Fruit fly (Drosophila melanogaster): Measurements from ENCODE around the gene CG1428.

CG1428 gene

dm6 chr2L:21886260-21886659, 19.8 kb upstream of the CG1428 start:
- no peak for TF ChIP-seq fd96Ca (GFP tag; IDR thresholded peaks at IDR 0.05)
- TF ChIP-seq EcR (GFP tag; optimal IDR thresholded peaks at IDR 0.05) = no peak
- no peak for TF ChIP-seq Pif1B (GFP tag; optimal IDR thresholded peaks at IDR 0.05)
- no peak for TF ChIP-seq CG9948 (tag; optimal IDR thresholded peaks at IDR 0.05)
- no peak for TF ChIP-seq Pif1A (GFP tag; optimal IDR thresholded peaks at IDR 0.05)
- TF ChIP-seq D1 (tag; optimal IDR thresholded peaks at IDR 0.05) = no peak
- no peak for TF ChIP-seq rn (GFP tag; IDR thresholded peaks at IDR 0.05)
- no peak for TF ChIP-seq CG8159 (tag; optimal IDR thresholded peaks at IDR 0.05)
- TF ChIP-seq CG15710 (tag; optimal IDR thresholded peaks at IDR 0.05) = no peak

dm6 chr2L:21887582-21887981, 18.5 kb upstream of the CG1428 start:
- no peak for TF ChIP-seq Pif1B (GFP tag; optimal IDR thresholded peaks at IDR 0.05)
- TF ChIP-seq CG15710 (tag; optimal IDR thresholded peaks at IDR 0.05) = no peak
- no peak for TF ChIP-seq EcR (GFP tag; optimal IDR thresholded peaks at IDR 0.05)
- TF ChIP-seq gl (tag; optimal IDR thresholded peaks at IDR 0.05) = no peak
- TF ChIP-seq CG34367 (tag; optimal IDR thresholded peaks at IDR 0.05) = no peak

dm6 chr2L:21890205-21890604, 15.9 kb upstream of the CG1428 start:
- TF ChIP-seq gl (tag; optimal IDR thresholded peaks at IDR 0.05) (no peak), fd96Ca (GFP tag; IDR thresholded peaks at IDR 0.05) (no peak), CG13204 (GFP tag; optimal IDR thresholded peaks at IDR 0.05) (no peak), CG17806 (tag; optimal IDR thresholded peaks at IDR 0.05) (no peak), CG15710 (tag; optimal IDR thresholded peaks at IDR 0.05) (no peak), rn (GFP tag; IDR thresholded peaks at IDR 0.05) (no peak), CG4496 (GFP tag; IDR thresholded peaks at IDR 0.05) (no peak), CG8301 (tag; optimal IDR thresholded peaks at IDR 0.05) (no peak), Snoo (tag; optimal IDR thresholded peaks at IDR 0.05) (no peak), CG9948 (tag; optimal IDR thresholded peaks at IDR 0.05) (no peak), CG14655 (GFP tag; optimal IDR thresholded peaks at IDR 0.05) (no peak), Ets98B (GFP tag; IDR thresholded peaks at IDR 0.05) (no peak), CG32121 (GFP tag; IDR thresholded peaks at IDR 0.05) (no peak), CG10348 (GFP tag; IDR thresholded peaks at IDR 0.05) (no peak), EcR (GFP tag; optimal IDR thresholded peaks at IDR 0.05) (no peak), CG34367 (tag; optimal IDR thresholded peaks at IDR 0.05) (no peak), Pif1A (GFP tag; optimal IDR thresholded peaks at IDR 0.05) (no peak), Pif1B (GFP tag; optimal IDR thresholded peaks at IDR 0.05) (no peak), D1 (tag; optimal IDR thresholded peaks at IDR 0.05) (no peak), CG8159 (tag; optimal IDR thresholded peaks at IDR 0.05) (no peak)

- TF ChIP-seq Ets98B (GFP tag; IDR thresholded peaks at IDR 0.05) = no peak
- TF ChIP-seq CG4496 (GFP tag; IDR thresholded peaks at IDR 0.05) = no peak
Measured at dm6 chr2L:21896046-21896445, 10.0 kb upstream of the CG1428 start.

- TF ChIP-seq gl (tag; optimal IDR thresholded peaks at IDR 0.05) = no peak
- TF ChIP-seq fd96Ca (GFP tag; IDR thresholded peaks at IDR 0.05) = no peak
- no peak for TF ChIP-seq CG13204 (GFP tag; optimal IDR thresholded peaks at IDR 0.05)
- no peak for TF ChIP-seq CG15710 (tag; optimal IDR thresholded peaks at IDR 0.05)
- no peak for TF ChIP-seq CG14655 (GFP tag; optimal IDR thresholded peaks at IDR 0.05)
- no peak for TF ChIP-seq EcR (GFP tag; optimal IDR thresholded peaks at IDR 0.05)
- no peak for TF ChIP-seq CG8301 (tag; optimal IDR thresholded peaks at IDR 0.05)
- TF ChIP-seq Pif1B (GFP tag; optimal IDR thresholded peaks at IDR 0.05) = no peak
- no peak for TF ChIP-seq Pif1A (GFP tag; optimal IDR thresholded peaks at IDR 0.05)
Measured at dm6 chr2L:21898189-21898588, 7.9 kb upstream of the CG1428 start, which contains the start of gene CG11629. CG11629 (minus strand) TSS chr2L:21898289.

dm6 chr2L:21899001-21899715, 6.9 kb upstream of the CG1428 start:
- TF ChIP-seq D1 (tag; optimal IDR thresholded peaks at IDR 0.05) = no peak
- no peak for TF ChIP-seq CG17806 (tag; optimal IDR thresholded peaks at IDR 0.05)
- TF ChIP-seq Pif1A (GFP tag; optimal IDR thresholded peaks at IDR 0.05) = no peak
- no peak for TF ChIP-seq EcR (GFP tag; optimal IDR thresholded peaks at IDR 0.05)
- TF ChIP-seq CG12605 (GFP tag; IDR thresholded peaks at IDR 0.05) = peak; percentile 54; the same call in 1 of the 2 replicates
- no peak for TF ChIP-seq CG4496 (GFP tag; IDR thresholded peaks at IDR 0.05)
- no peak; the same call in 1 of the 2 replicates for TF ChIP-seq Ets98B (GFP tag; IDR thresholded peaks at IDR 0.05)
- TF ChIP-seq Pif1B (GFP tag; optimal IDR thresholded peaks at IDR 0.05) = no peak
- peak; percentile 72 for TF ChIP-seq fd96Ca (GFP tag; IDR thresholded peaks at IDR 0.05)
- TF ChIP-seq CG10348 (GFP tag; IDR thresholded peaks at IDR 0.05) = no peak
- no peak for TF ChIP-seq rn (GFP tag; IDR thresholded peaks at IDR 0.05)
- TF ChIP-seq gl (tag; optimal IDR thresholded peaks at IDR 0.05) = no peak
- no peak for TF ChIP-seq CG15710 (tag; optimal IDR thresholded peaks at IDR 0.05)
- no peak for TF ChIP-seq CG34367 (tag; optimal IDR thresholded peaks at IDR 0.05)
- TF ChIP-seq CG14655 (GFP tag; optimal IDR thresholded peaks at IDR 0.05) = no peak
- no peak for TF ChIP-seq CG32121 (GFP tag; IDR thresholded peaks at IDR 0.05)
- no peak for TF ChIP-seq CG8301 (tag; optimal IDR thresholded peaks at IDR 0.05)
- no peak for TF ChIP-seq CG8159 (tag; optimal IDR thresholded peaks at IDR 0.05)
- TF ChIP-seq CG13204 (GFP tag; optimal IDR thresholded peaks at IDR 0.05) = peak; percentile 60
- TF ChIP-seq Snoo (tag; optimal IDR thresholded peaks at IDR 0.05) = no peak
- TF ChIP-seq CG9948 (tag; optimal IDR thresholded peaks at IDR 0.05) = no peak
